Worm (Caenorhabditis elegans): ENCODE results near the gene cul-2.

Gene cul-2

ce11 chrIII:13708415-13708814 lies 21.3 kb downstream of the cul-2 start:
- TF ChIP-seq nfya-1 (tag; optimal IDR thresholded peaks at IDR 0.05; ENCODE audit: insufficient read depth) = peak; percentile 82
- TF ChIP-seq eor-1 (tag; optimal IDR thresholded peaks at IDR 0.05) = no peak

- TF ChIP-seq skn-1 (tag; optimal IDR thresholded peaks at IDR 0.05) (no peak), nhr-76 (tag; optimal IDR thresholded peaks at IDR 0.05) (no peak), egl-27 (tag; optimal IDR thresholded peaks at IDR 0.05) (no peak), snpc-4 (tag; optimal IDR thresholded peaks at IDR 0.05) (no peak), zag-1 (tag; optimal IDR thresholded peaks at IDR 0.05) (no peak), R02D3.7 (tag; optimal IDR thresholded peaks at IDR 0.05) (no peak), nhr-43 (tag; optimal IDR thresholded peaks at IDR 0.05; ENCODE audit: poor library complexity, severe bottlenecking) (peak; percentile 26), nhr-67 (tag; optimal IDR thresholded peaks at IDR 0.05) (no peak), fkh-10 (GFP tag; optimal IDR thresholded peaks at IDR 0.05) (no peak), egl-5 (tag; optimal IDR thresholded peaks at IDR 0.05) (no peak), fos-1 (tag; optimal IDR thresholded peaks at IDR 0.05) (no peak), tbx-2 (tag; optimal IDR thresholded peaks at IDR 0.05) (no peak), nhr-77 (tag; optimal IDR thresholded peaks at IDR 0.05) (no peak), elt-3 (tag; optimal IDR thresholded peaks at IDR 0.05) (no peak), ceh-28 (tag; optimal IDR thresholded peaks at IDR 0.05) (no peak), ama-1 (optimal IDR thresholded peaks at IDR 0.05) (peak; percentile 68), nhr-237 (tag; optimal IDR thresholded peaks at IDR 0.05) (no peak), lin-15B (tag; optimal IDR thresholded peaks at IDR 0.05) (no peak), nfya-1 (tag; optimal IDR thresholded peaks at IDR 0.05; ENCODE audit: insufficient read depth) (peak; percentile 20), lin-39 (tag; optimal IDR thresholded peaks at IDR 0.05) (no peak), ztf-11 (tag; optimal IDR thresholded peaks at IDR 0.05) (no peak), jun-1 (tag; optimal IDR thresholded peaks at IDR 0.05) (no peak), ceh-16 (tag; optimal IDR thresholded peaks at IDR 0.05) (no peak), elt-2 (tag; optimal IDR thresholded peaks at IDR 0.05) (no peak), elt-1 (tag; optimal IDR thresholded peaks at IDR 0.05) (no peak), ceh-9 (tag; optimal IDR thresholded peaks at IDR 0.05) (no peak), nhr-28 (tag; optimal IDR thresholded peaks at IDR 0.05) (no peak), fkh-2 (tag; optimal IDR thresholded peaks at IDR 0.05) (no peak), aly-2 (tag; optimal IDR thresholded peaks at IDR 0.05) (no peak), nhr-25 (tag; optimal IDR thresholded peaks at IDR 0.05) (peak; percentile 60), eor-1 (tag; optimal IDR thresholded peaks at IDR 0.05) (no peak), nhr-11 (tag; optimal IDR thresholded peaks at IDR 0.05) (no peak), pqm-1 (tag; optimal IDR thresholded peaks at IDR 0.05) (no peak), ztf-4 (tag; optimal IDR thresholded peaks at IDR 0.05) (no peak), pha-4 (tag; optimal IDR thresholded peaks at IDR 0.05) (no peak), sea-2 (GFP tag; optimal IDR thresholded peaks at IDR 0.05) (no peak), nhr-23 (tag; optimal IDR thresholded peaks at IDR 0.05) (peak; percentile 65)
Measured at ce11 chrIII:13709122-13709521, 22.1 kb downstream of the cul-2 start.

- TF ChIP-seq nhr-23 (tag; optimal IDR thresholded peaks at IDR 0.05) (peak; percentile 1), fos-1 (tag; optimal IDR thresholded peaks at IDR 0.05) (no peak), nfya-1 (tag; optimal IDR thresholded peaks at IDR 0.05; ENCODE audit: insufficient read depth) (no peak), nhr-25 (tag; optimal IDR thresholded peaks at IDR 0.05) (peak; percentile 6)
Measured at ce11 chrIII:13710666-13711065, 23.6 kb downstream of the cul-2 start.

ce11 chrIII:13712854-13713293 lies 25.8 kb downstream of the cul-2 start:
- no peak for TF ChIP-seq nhr-77 (tag; optimal IDR thresholded peaks at IDR 0.05)
- peak; percentile 4 for TF ChIP-seq skn-1 (tag; optimal IDR thresholded peaks at IDR 0.05)
- TF ChIP-seq ceh-9 (tag; optimal IDR thresholded peaks at IDR 0.05) = no peak
- TF ChIP-seq egl-5 (tag; optimal IDR thresholded peaks at IDR 0.05) = no peak
- peak; percentile 62 for TF ChIP-seq lin-39 (tag; optimal IDR thresholded peaks at IDR 0.05)
- TF ChIP-seq ZK546.5 (tag; optimal IDR thresholded peaks at IDR 0.05) = no peak
- TF ChIP-seq ztf-11 (tag; optimal IDR thresholded peaks at IDR 0.05) = no peak
- peak; percentile 84 for TF ChIP-seq nfya-1 (tag; optimal IDR thresholded peaks at IDR 0.05; ENCODE audit: insufficient read depth)
- TF ChIP-seq zag-1 (tag; optimal IDR thresholded peaks at IDR 0.05) = no peak
- peak; percentile 27 for TF ChIP-seq jun-1 (tag; optimal IDR thresholded peaks at IDR 0.05)
- TF ChIP-seq lsy-12 (tag; optimal IDR thresholded peaks at IDR 0.05) = no peak
- peak; percentile 4 for TF ChIP-seq lin-15B (tag; optimal IDR thresholded peaks at IDR 0.05)
- no peak for TF ChIP-seq unc-39 (tag; optimal IDR thresholded peaks at IDR 0.05)
- peak; percentile 5 for TF ChIP-seq elt-2 (tag; optimal IDR thresholded peaks at IDR 0.05)
- no peak for TF ChIP-seq nhr-43 (tag; optimal IDR thresholded peaks at IDR 0.05; ENCODE audit: poor library complexity, severe bottlenecking)
- no peak for TF ChIP-seq tbx-2 (tag; optimal IDR thresholded peaks at IDR 0.05)
- no peak for TF ChIP-seq pqm-1 (tag; optimal IDR thresholded peaks at IDR 0.05)
- peak; percentile 44 for TF ChIP-seq pha-4 (tag; optimal IDR thresholded peaks at IDR 0.05)
- no peak for TF ChIP-seq nhr-67 (tag; optimal IDR thresholded peaks at IDR 0.05)
- TF ChIP-seq nhr-25 (tag; optimal IDR thresholded peaks at IDR 0.05) = no peak
- no peak for TF ChIP-seq ceh-82 (tag; optimal IDR thresholded peaks at IDR 0.05)
- TF ChIP-seq fos-1 (tag; optimal IDR thresholded peaks at IDR 0.05) = no peak
- no peak for TF ChIP-seq elt-3 (tag; optimal IDR thresholded peaks at IDR 0.05)
- no peak for TF ChIP-seq nhr-23 (tag; optimal IDR thresholded peaks at IDR 0.05)
- TF ChIP-seq ceh-16 (tag; optimal IDR thresholded peaks at IDR 0.05) = no peak
- TF ChIP-seq snpc-4 (tag; optimal IDR thresholded peaks at IDR 0.05) = no peak
- TF ChIP-seq nhr-237 (tag; optimal IDR thresholded peaks at IDR 0.05) = no peak
- peak; percentile 72 for TF ChIP-seq hmg-11 (tag; optimal IDR thresholded peaks at IDR 0.05)
- no peak for TF ChIP-seq eor-1 (tag; optimal IDR thresholded peaks at IDR 0.05)
- TF ChIP-seq nhr-76 (tag; optimal IDR thresholded peaks at IDR 0.05) = no peak
- no peak for TF ChIP-seq R02D3.7 (tag; optimal IDR thresholded peaks at IDR 0.05)
- TF ChIP-seq egl-27 (tag; optimal IDR thresholded peaks at IDR 0.05) = no peak
- TF ChIP-seq nhr-12 (tag; optimal IDR thresholded peaks at IDR 0.05) = no peak
- TF ChIP-seq mdl-1 (tag; optimal IDR thresholded peaks at IDR 0.05) = no peak
- TF ChIP-seq ceh-28 (tag; optimal IDR thresholded peaks at IDR 0.05) = peak; percentile 12
